Fruit fly (Drosophila melanogaster) whole organism, embryonic: ENCODE data around the gene CG14797.
A peak's percentile ranks its signal among the peaks of the same experiment; 100 is the strongest.

ENCODE experiments used
- Bgb ChIP-seq: fragments of 200-800 bp; sonication (Bioruptor generic); IDR thresholded peaks from 2 replicates; pipeline ENCODE4 v1.3.6; 2022; ENCODE audit warnings: missing biosample characterization, missing genetic modification characterization; ENCODE audit not compliant: partially characterized antibody
- CG11456 ChIP-seq: fragments of 200-800 bp; sonication (Bioruptor generic); IDR thresholded peaks from 3 replicates; pipeline ENCODE4 v1.3.6; 2022; ENCODE audit warnings: missing biosample characterization, missing genetic modification characterization
- CG11560 ChIP-seq: fragments of 200-800 bp; sonication (Bioruptor generic); IDR thresholded peaks from 3 replicates; pipeline ENCODE4 v1.3.6; 2022; ENCODE audit warnings: missing biosample characterization, missing genetic modification characterization
- CG13287 ChIP-seq: fragments of 200-800 bp; sonication (Bioruptor generic); IDR thresholded peaks from 2 replicates; pipeline ENCODE4 v1.3.6; 2022; ENCODE audit warnings: missing biosample characterization, missing genetic modification characterization; ENCODE audit not compliant: partially characterized antibody
- CG14860 ChIP-seq: fragments of 200-800 bp; sonication (Bioruptor generic); IDR thresholded peaks from 3 replicates; pipeline ENCODE4 v1.3.6; 2022; ENCODE audit warnings: missing biosample characterization, missing genetic modification characterization; ENCODE audit not compliant: partially characterized antibody
- CG15514 ChIP-seq: fragments of 200-800 bp; sonication (Bioruptor generic); optimal IDR thresholded peaks from 3 replicates; lab custom pipeline; 2017; ENCODE audit warnings: missing biosample characterization, missing genetic modification characterization, mild to moderate bottlenecking, moderate library complexity, missing genetic modification reagents
- CG2116 ChIP-seq: fragments of 200-800 bp; sonication (Bioruptor generic); optimal IDR thresholded peaks from 3 replicates; lab custom pipeline; 2018; ENCODE audit warnings: missing biosample characterization, mild to moderate bottlenecking, missing genetic modification characterization
- CG32767 ChIP-seq: fragments of 200-800 bp; sonication (Bioruptor generic); IDR thresholded peaks from 2 replicates; pipeline ENCODE4 v1.3.6; 2022; ENCODE audit warnings: missing biosample characterization, missing genetic modification characterization
- CG34224 ChIP-seq: fragments of 200-800 bp; sonication (Bioruptor generic); IDR thresholded peaks from 3 replicates; pipeline ENCODE4 v1.3.6; 2022; ENCODE audit warnings: missing biosample characterization, missing genetic modification characterization; ENCODE audit not compliant: partially characterized antibody
- CG4617 ChIP-seq: fragments of 200-800 bp; sonication (Bioruptor generic); optimal IDR thresholded peaks from 3 replicates; lab custom pipeline; 2016; ENCODE audit warnings: missing biosample characterization, missing genetic modification characterization, borderline replicate concordance
- CG6689 ChIP-seq: fragments of 200-800 bp; sonication (Bioruptor generic); IDR thresholded peaks from 2 replicates; pipeline ENCODE4 v1.3.6; 2022; ENCODE audit warnings: missing biosample characterization, missing genetic modification characterization
- CG6791 ChIP-seq: fragments of 200-800 bp; sonication (Bioruptor generic); IDR thresholded peaks from 3 replicates; pipeline ENCODE4 v1.3.6; 2022; ENCODE audit warnings: missing biosample characterization, missing genetic modification characterization; ENCODE audit not compliant: partially characterized antibody
- CG7271 ChIP-seq: fragments of 200-800 bp; sonication (Bioruptor generic); optimal IDR thresholded peaks from 2 replicates; lab custom pipeline; 2018; ENCODE audit warnings: missing biosample characterization, mild to moderate bottlenecking, missing genetic modification characterization, moderate library complexity
- CG7987 ChIP-seq: fragments of 200-800 bp; sonication (Bioruptor generic); optimal IDR thresholded peaks from 2 replicates; lab custom pipeline; 2018; ENCODE audit warnings: missing biosample characterization, mild to moderate bottlenecking, missing genetic modification characterization, moderate library complexity
- CG9797 ChIP-seq: fragments of 200-800 bp; sonication (Bioruptor generic); optimal IDR thresholded peaks from 3 replicates; lab custom pipeline; 2018; ENCODE audit warnings: missing biosample characterization, mild to moderate bottlenecking, missing genetic modification characterization
- Dek ChIP-seq: fragments of 200-800 bp; sonication (Bioruptor generic); optimal IDR thresholded peaks from 3 replicates; lab custom pipeline; 2019; ENCODE audit warnings: missing biosample characterization, mild to moderate bottlenecking, missing genetic modification characterization, moderate library complexity
- Dll ChIP-seq: fragments of 200-800 bp; sonication (Bioruptor generic); IDR thresholded peaks from 4 replicates; pipeline ENCODE4 v1.3.6; 2022; ENCODE audit warnings: missing biosample characterization, missing genetic modification characterization; ENCODE audit not compliant: partially characterized antibody
- Doc3 ChIP-seq: fragments of 200-800 bp; sonication (Bioruptor generic); IDR thresholded peaks from 3 replicates; pipeline ENCODE4 v1.3.6; 2022; ENCODE audit warnings: missing biosample characterization, missing genetic modification characterization; ENCODE audit not compliant: partially characterized antibody
- E2f2 ChIP-seq: fragments of 200-800 bp; sonication (Bioruptor generic); IDR thresholded peaks from 2 replicates; pipeline ENCODE4 v1.3.6; 2022; ENCODE audit warnings: missing biosample characterization, missing genetic modification characterization
- HLH4C ChIP-seq: fragments of 200-800 bp; sonication (Bioruptor generic); IDR thresholded peaks from 3 replicates; pipeline ENCODE4 v1.3.6; 2022; ENCODE audit warnings: missing biosample characterization, missing genetic modification characterization; ENCODE audit not compliant: partially characterized antibody
- MBD-R2 ChIP-seq: fragments of 200-800 bp; sonication (Bioruptor generic); IDR thresholded peaks from 2 replicates; pipeline ENCODE4 v1.3.6; 2022; ENCODE audit warnings: missing biosample characterization, missing genetic modification characterization
- Med ChIP-seq: fragments of 200-800 bp; sonication (Bioruptor generic); peaks from one replicate; lab custom pipeline; 2016; ENCODE audit warnings: missing biosample characterization, missing genetic modification characterization, mild to moderate bottlenecking, inconsistent platforms, moderate library complexity
- Myb ChIP-seq: fragments of 200-800 bp; sonication (Bioruptor generic); optimal IDR thresholded peaks from 2 replicates; lab custom pipeline; 2016; ENCODE audit warnings: missing biosample characterization, missing genetic modification characterization
- Scr ChIP-seq: fragments of 200-800 bp; sonication (Bioruptor generic); IDR thresholded peaks from 2 replicates; pipeline ENCODE4 v1.3.6; 2022; ENCODE audit warnings: missing biosample characterization, missing genetic modification characterization; ENCODE audit not compliant: partially characterized antibody
- Sin3A ChIP-seq: fragments of >200 bp; optimal IDR thresholded peaks from 2 replicates; lab custom pipeline; 2018
- YL-1 ChIP-seq: fragments of 200-800 bp; sonication (Bioruptor generic); optimal IDR thresholded peaks from 3 replicates; lab custom pipeline; 2017; ENCODE audit warnings: missing biosample characterization, mild to moderate bottlenecking, missing genetic modification characterization
- abd-A ChIP-seq: fragments of 200-800 bp; sonication (Bioruptor generic); optimal IDR thresholded peaks from 3 replicates; lab custom pipeline; 2019; ENCODE audit warnings: missing biosample characterization, mild to moderate bottlenecking, missing genetic modification characterization, moderate library complexity
- ato ChIP-seq: fragments of 200-800 bp; sonication (Bioruptor generic); IDR thresholded peaks from 2 replicates; pipeline ENCODE4 v1.3.6; 2022; ENCODE audit warnings: missing biosample characterization, missing genetic modification characterization; ENCODE audit not compliant: partially characterized antibody
- bbx ChIP-seq: fragments of 200-800 bp; sonication (Bioruptor generic); IDR thresholded peaks from 2 replicates; pipeline ENCODE4 v1.3.6; 2022; ENCODE audit warnings: missing biosample characterization, missing genetic modification characterization; ENCODE audit not compliant: partially characterized antibody
- chinmo ChIP-seq: fragments of 200-800 bp; sonication (Bioruptor generic); IDR thresholded peaks from 4 replicates; pipeline ENCODE4 v1.3.6; 2022; ENCODE audit warnings: missing biosample characterization, missing genetic modification characterization; ENCODE audit not compliant: partially characterized antibody
- ftz-f1 ChIP-seq: fragments of 200-800 bp; sonication (Bioruptor generic); optimal IDR thresholded peaks from 2 replicates; lab custom pipeline; 2016; ENCODE audit warnings: missing biosample characterization, missing genetic modification characterization
- grn ChIP-seq: fragments of 200-800 bp; sonication (Bioruptor generic); optimal IDR thresholded peaks from 3 replicates; lab custom pipeline; 2017; ENCODE audit warnings: missing biosample characterization, missing genetic modification characterization
- hkb ChIP-seq, 2 experiments: fragments of 200-800 bp in 1 of 2; fragments of >200 bp in 1 of 2; sonication (Bioruptor generic) in 1 of 2; IDR thresholded peaks in 1 of 2; optimal IDR thresholded peaks in 1 of 2; 2 replicates each; pipeline versions ENCODE4 v1.3.6 to Lab custom; 2017 to 2022; ENCODE audit warnings: missing biosample characterization in 1 of 2, missing genetic modification characterization in 1 of 2
- insv ChIP-seq, 2 experiments: fragments of 200-800 bp; sonication (Bioruptor generic); optimal IDR thresholded peaks; 3 replicates each; lab custom pipeline; 2016 to 2018; ENCODE audit warnings: missing biosample characterization in 2 of 2, missing genetic modification characterization in 2 of 2
- jumu ChIP-seq: fragments of 200-800 bp; sonication (Bioruptor generic); optimal IDR thresholded peaks from 3 replicates; lab custom pipeline; 2016; ENCODE audit warnings: missing biosample characterization, missing genetic modification characterization
- lab ChIP-seq: fragments of 200-800 bp; sonication (Bioruptor generic); optimal IDR thresholded peaks from 3 replicates; lab custom pipeline; 2017; ENCODE audit warnings: missing biosample characterization, missing genetic modification characterization, mild to moderate bottlenecking, moderate library complexity, missing genetic modification reagents
- nerfin-1 ChIP-seq: fragments of 200-800 bp; sonication (Bioruptor generic); optimal IDR thresholded peaks from 3 replicates; lab custom pipeline; 2019; ENCODE audit warnings: missing biosample characterization, mild to moderate bottlenecking, missing genetic modification characterization, moderate library complexity
- phol ChIP-seq: fragments of 200-800 bp; sonication (Bioruptor generic); optimal IDR thresholded peaks from 3 replicates; lab custom pipeline; 2018; ENCODE audit warnings: missing biosample characterization, mild to moderate bottlenecking, missing genetic modification characterization, moderate library complexity
- pzg ChIP-seq: fragments of 200-800 bp; sonication (Bioruptor generic); optimal IDR thresholded peaks from 3 replicates; lab custom pipeline; 2018; ENCODE audit warnings: missing biosample characterization, mild to moderate bottlenecking, missing genetic modification characterization, moderate library complexity
- repo ChIP-seq: fragments of 200-800 bp; sonication (Bioruptor generic); optimal IDR thresholded peaks from 2 replicates; lab custom pipeline; 2016; ENCODE audit warnings: missing biosample characterization, missing genetic modification characterization
- tap ChIP-seq: fragments of 200-800 bp; optimal IDR thresholded peaks from 3 replicates; lab custom pipeline; 2019; ENCODE audit warnings: missing biosample characterization, mild to moderate bottlenecking, missing genetic modification characterization, moderate library complexity
- tna ChIP-seq: fragments of 200-800 bp; sonication (Bioruptor generic); IDR thresholded peaks from 2 replicates; pipeline ENCODE4 v1.3.6; 2022; ENCODE audit warnings: missing biosample characterization, missing genetic modification characterization; ENCODE audit not compliant: partially characterized antibody
- vnd ChIP-seq: fragments of 200-800 bp; sonication (Bioruptor generic); IDR thresholded peaks from 3 replicates; pipeline ENCODE4 v1.3.6; 2022; ENCODE audit warnings: missing biosample characterization, missing genetic modification characterization; ENCODE audit not compliant: partially characterized antibody

CG14797 gene

DNA sequence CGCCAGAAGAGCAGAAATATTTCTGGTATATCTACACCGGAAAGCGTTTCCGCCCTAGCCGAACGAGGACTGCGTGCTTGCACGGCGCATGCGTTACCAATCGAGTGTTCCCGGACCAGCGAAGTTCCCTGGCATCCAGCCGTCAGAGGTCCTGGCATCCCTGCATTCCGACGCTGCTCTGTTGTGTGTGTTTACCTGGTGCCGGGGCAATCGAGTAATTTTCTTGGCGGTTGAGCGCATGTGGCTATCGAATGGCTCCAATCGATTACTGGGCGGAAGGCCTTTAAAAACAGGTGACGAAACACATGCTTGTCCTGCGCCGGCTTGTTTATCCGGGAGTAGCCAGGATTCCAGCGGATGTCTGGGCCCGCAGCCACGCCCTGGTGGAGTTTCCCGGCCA, 11.2 kb downstream of the CG14797 start, which contains the start of gene CG32809 (continued):
- peak; percentile 23; the same call in 1 of the 2 replicates for TF ChIP-seq CG32767 (GFP tag; lab: Robert Waterston, UW)
- TF ChIP-seq jumu (GFP tag; lab: Kevin White, UChicago): no peak
- peak; percentile 58 for TF ChIP-seq pzg (GFP tag; lab: Kevin White, UChicago)
- TF ChIP-seq nerfin-1 (tag; lab: Kevin White, UChicago): peak; percentile 96
- peak; percentile 23; the same call in 1 of the 3 replicates for TF ChIP-seq HLH4C (GFP tag; lab: Robert Waterston, UW)
- TF ChIP-seq CG2116: peak; percentile 65

DNA sequence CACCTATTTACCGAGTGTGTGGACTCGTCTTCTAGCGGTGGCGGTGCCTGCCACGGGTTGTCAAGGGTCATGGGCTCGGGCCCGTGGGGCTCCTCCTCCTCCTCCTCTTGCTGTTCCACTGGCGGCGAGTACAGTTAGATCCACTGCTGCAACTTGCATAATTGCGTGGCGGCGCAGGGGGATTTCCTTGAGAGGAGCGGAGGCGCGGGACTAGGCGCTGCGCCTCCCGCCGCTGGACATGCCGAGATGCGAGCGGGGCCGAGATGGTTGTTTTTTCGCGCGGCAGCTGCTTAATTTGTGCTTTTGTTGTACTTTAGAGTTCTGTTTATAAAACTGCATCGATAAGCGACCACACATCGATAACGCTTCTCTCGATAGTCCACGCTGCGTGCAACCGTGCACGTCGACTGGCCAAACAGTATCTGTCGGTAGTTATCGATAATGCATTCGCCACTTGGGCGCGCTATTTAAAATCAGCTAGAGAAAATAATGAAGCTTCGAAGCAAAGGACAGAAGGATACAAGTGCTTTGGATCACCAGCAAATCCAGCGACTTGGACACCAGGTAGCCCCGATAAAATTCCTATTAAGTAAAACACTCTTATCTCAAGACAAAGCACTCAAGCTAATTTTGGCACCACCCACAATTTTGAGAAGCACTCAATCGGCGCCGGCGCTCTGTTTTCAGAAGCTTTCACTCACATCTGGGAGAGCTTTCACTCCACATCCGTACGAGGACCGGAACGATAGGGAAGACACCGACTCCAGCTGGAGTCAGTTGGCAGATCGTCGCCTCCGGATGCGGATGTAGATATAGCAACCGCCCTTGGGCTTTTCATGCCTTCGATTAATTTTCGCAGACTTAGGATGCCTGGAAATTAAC, 14.4 kb downstream of the CG14797 start, which contains the start of gene a6:
a6 (minus strand) TSS at position 361 of the 882 bp plus-strand sequence.
- peak; percentile 54 for TF ChIP-seq YL-1 (GFP tag; lab: Kevin White, UChicago)
- peak; percentile 76 for TF ChIP-seq pzg (GFP tag; lab: Kevin White, UChicago)
- peak; percentile 92 for TF ChIP-seq CG34224 (GFP tag; lab: Robert Waterston, UW)
- no peak for TF ChIP-seq CG11456 (GFP tag; lab: Robert Waterston, UW)
- peak; percentile 91 for TF ChIP-seq tna
- no peak for TF ChIP-seq repo (GFP tag; lab: Kevin White, UChicago)
- TF ChIP-seq ftz-f1 (GFP tag; lab: Kevin White, UChicago): no peak
- peak; percentile 8 for TF ChIP-seq CG7987 (GFP tag; lab: Kevin White, UChicago)
- TF ChIP-seq Doc3 (GFP tag; lab: Robert Waterston, UW): peak; percentile 79
- peak; percentile 6 for TF ChIP-seq tap (tag; lab: Kevin White, UChicago)
- peak; percentile 82 for TF ChIP-seq Scr (GFP tag; lab: Robert Waterston, UW)
- TF ChIP-seq vnd (GFP tag; lab: Robert Waterston, UW): peak; percentile 86
- no peak for TF ChIP-seq abd-A
- TF ChIP-seq grn (GFP tag; lab: Kevin White, UChicago): no peak
- TF ChIP-seq CG4617 (GFP tag; lab: Kevin White, UChicago): peak; percentile 48
- TF ChIP-seq Dek (tag; lab: Kevin White, UChicago): peak; percentile 9
- no peak for TF ChIP-seq CG6689 (GFP tag; lab: Robert Waterston, UW)
- peak; percentile 1 for TF ChIP-seq hkb (optimal IDR thresholded peaks at IDR 0.05; lab: Kevin White, UChicago)
- no peak for TF ChIP-seq hkb (GFP tag; IDR thresholded peaks at IDR 0.05; lab: Robert Waterston, UW)
- peak; percentile 21 for TF ChIP-seq phol
- peak; percentile 91 for TF ChIP-seq CG14860
- peak; percentile 99 for TF ChIP-seq CG2116
- peak; percentile 98 for TF ChIP-seq chinmo (GFP tag; lab: Robert Waterston, UW)
- TF ChIP-seq Sin3A: peak; percentile 41
- peak; percentile 74 for TF ChIP-seq Med (GFP tag; lab: Kevin White, UChicago)
- peak; percentile 91 for TF ChIP-seq ato (GFP tag; lab: Robert Waterston, UW)
- TF ChIP-seq MBD-R2: peak; percentile 72
- TF ChIP-seq CG6791 (GFP tag; lab: Robert Waterston, UW): peak; percentile 96
- no peak for TF ChIP-seq lab
- peak; percentile 93 for TF ChIP-seq bbx
- peak; percentile 68; the same call in 2 of the 3 replicates for TF ChIP-seq CG11560 (tag; lab: Robert Waterston, UW)
- TF ChIP-seq Bgb: peak; percentile 93
- peak; percentile 95 for TF ChIP-seq E2f2
- TF ChIP-seq Myb (GFP tag; lab: Kevin White, UChicago): peak; percentile 59
- TF ChIP-seq CG15514 (GFP tag; lab: Kevin White, UChicago): peak; percentile 59
- TF ChIP-seq CG13287 (GFP tag; lab: Robert Waterston, UW): peak; percentile 93
- TF ChIP-seq CG9797 (GFP tag; lab: Kevin White, UChicago): peak; percentile 35
- TF ChIP-seq Dll (GFP tag; lab: Robert Waterston, UW): peak; percentile 88
- TF ChIP-seq HLH4C (GFP tag; lab: Robert Waterston, UW): peak; percentile 96
- no peak for TF ChIP-seq CG7271
- TF ChIP-seq insv (GFP tag; optimal IDR thresholded peaks at IDR 0.05; lab: Kevin White, UChicago): no peak
